Fruit fly (Drosophila melanogaster) whole organism, embryonic: ENCODE results near the gene ddbt.

ENCODE experiments used
- CG11456 ChIP-seq: fragments of 200-800 bp; sonication (Bioruptor generic); IDR thresholded peaks from 3 replicates; pipeline ENCODE4 v1.3.6; 2022; ENCODE audit warnings: missing biosample characterization, missing genetic modification characterization
- CG13287 ChIP-seq: fragments of 200-800 bp; sonication (Bioruptor generic); IDR thresholded peaks from 2 replicates; pipeline ENCODE4 v1.3.6; 2022; ENCODE audit warnings: missing biosample characterization, missing genetic modification characterization; ENCODE audit not compliant: partially characterized antibody
- CG15601 ChIP-seq: fragments of 200-800 bp; sonication (Bioruptor generic); optimal IDR thresholded peaks from 3 replicates; lab custom pipeline; 2019; ENCODE audit warnings: missing biosample characterization, mild to moderate bottlenecking, missing genetic modification characterization, moderate library complexity
- CG1832 ChIP-seq: fragments of 200-800 bp; sonication (Bioruptor generic); optimal IDR thresholded peaks from 2 replicates; lab custom pipeline; 2017; ENCODE audit warnings: missing biosample characterization, mild to moderate bottlenecking, missing genetic modification characterization, inconsistent platforms
- CG8478 ChIP-seq: fragments of >200 bp; optimal IDR thresholded peaks from 2 replicates; lab custom pipeline; 2018
- HLH54F ChIP-seq: fragments of 200-800 bp; sonication (Bioruptor generic); optimal IDR thresholded peaks from 3 replicates; lab custom pipeline; 2016; ENCODE audit warnings: missing biosample characterization, missing genetic modification characterization
- Taf1 ChIP-seq: fragments of 200-800 bp; sonication (Bioruptor generic); IDR thresholded peaks from 2 replicates; pipeline ENCODE4 v1.3.6; 2022; ENCODE audit warnings: missing biosample characterization, missing genetic modification characterization
- az2 ChIP-seq: fragments of 200-800 bp; sonication (Bioruptor generic); optimal IDR thresholded peaks from 3 replicates; lab custom pipeline; 2016; ENCODE audit warnings: missing biosample characterization, missing genetic modification characterization
- ken ChIP-seq: fragments of 200-800 bp; sonication (Bioruptor generic); IDR thresholded peaks from 3 replicates; pipeline ENCODE4 v1.3.6; 2022; ENCODE audit warnings: missing biosample characterization, missing genetic modification characterization
- psq ChIP-seq: fragments of 200-800 bp; sonication (Bioruptor generic); optimal IDR thresholded peaks from 2 replicates; lab custom pipeline; 2017; ENCODE audit warnings: missing biosample characterization, missing genetic modification characterization
- schlank ChIP-seq: fragments of 200-800 bp; sonication (Bioruptor generic); optimal IDR thresholded peaks from 2 replicates; lab custom pipeline; 2018; ENCODE audit warnings: missing biosample characterization, mild to moderate bottlenecking, missing genetic modification characterization
- slou ChIP-seq: fragments of 200-800 bp; sonication (Bioruptor generic); optimal IDR thresholded peaks from 3 replicates; lab custom pipeline; 2016; ENCODE audit warnings: missing biosample characterization, missing genetic modification characterization

dm6 chr3L:320798-321197 is 3.9 kb downstream of the ddbt start:
- TF ChIP-seq CG13287 (GFP tag; lab: Robert Waterston, UW): no peak
- TF ChIP-seq CG1832: no peak
- no peak for TF ChIP-seq psq (GFP tag; lab: Kevin White, UChicago)
- TF ChIP-seq ken: no peak
- TF ChIP-seq az2 (GFP tag; lab: Kevin White, UChicago): no peak
- TF ChIP-seq slou (GFP tag; lab: Kevin White, UChicago): no peak
- no peak for TF ChIP-seq CG8478 (lab: Kevin White, UChicago)
- TF ChIP-seq schlank (tag; lab: Kevin White, UChicago): no peak
- TF ChIP-seq CG15601 (tag; lab: Kevin White, UChicago): no peak
- TF ChIP-seq Taf1 (GFP tag; lab: Robert Waterston, UW): no peak
- TF ChIP-seq CG11456 (GFP tag; lab: Robert Waterston, UW): no peak
- no peak for TF ChIP-seq HLH54F (GFP tag; lab: Kevin White, UChicago)
